Fruit fly (Drosophila melanogaster) Kc167 (cell line): ENCODE measurements around the gene CG45691.

Experiments used
- Myc ChIP-seq: fragments of >200 bp; optimal IDR thresholded peaks from 2 replicates; lab custom pipeline; 2017; ENCODE audit warnings: missing external identifiers
- Sin3A ChIP-seq: fragments of >200 bp; optimal IDR thresholded peaks from 2 replicates; lab custom pipeline; 2018; ENCODE audit warnings: missing external identifiers
- h ChIP-seq: fragments of >200 bp; optimal IDR thresholded peaks from 3 replicates; lab custom pipeline; 2018; ENCODE audit warnings: missing external identifiers
- insv ChIP-seq: fragments of >200 bp; optimal IDR thresholded peaks from 3 replicates; lab custom pipeline; 2018; ENCODE audit warnings: missing external identifiers
- psq ChIP-seq: fragments of >200 bp; optimal IDR thresholded peaks from 2 replicates; lab custom pipeline; 2017; ENCODE audit warnings: missing external identifiers
- ttk ChIP-seq: sonication (Bioruptor generic); optimal IDR thresholded peaks from 2 replicates; lab custom pipeline; 2017; ENCODE audit warnings: missing external identifiers

CG45691 gene

DNA sequence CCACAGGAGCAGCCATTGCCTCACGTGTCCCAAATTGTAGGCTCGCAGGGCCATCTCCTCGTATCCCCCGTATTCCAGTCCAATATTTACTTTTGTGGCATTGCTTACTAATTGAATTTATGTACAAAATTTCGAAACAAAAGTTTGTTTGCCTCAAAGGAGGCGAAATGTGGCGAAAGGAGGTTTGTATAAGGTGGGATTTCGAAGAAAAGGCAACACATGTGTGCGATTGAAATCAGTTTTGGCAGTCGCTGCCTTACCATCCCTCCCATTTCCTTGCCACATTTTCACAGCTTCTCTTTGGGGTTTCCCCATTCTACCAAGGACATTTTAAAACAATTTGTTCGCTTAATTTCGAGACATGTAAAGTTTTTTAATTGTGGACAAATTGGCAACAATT lies at the start of gene CG45691:
Gene CG45691, minus strand, starts transcription at position 101 of the 400 bp plus-strand sequence.
- TF ChIP-seq Sin3A (lab: Kevin White, UChicago) (no peak), h (lab: Kevin White, UChicago) (no peak), psq (lab: Kevin White, UChicago) (no peak)

DNA sequence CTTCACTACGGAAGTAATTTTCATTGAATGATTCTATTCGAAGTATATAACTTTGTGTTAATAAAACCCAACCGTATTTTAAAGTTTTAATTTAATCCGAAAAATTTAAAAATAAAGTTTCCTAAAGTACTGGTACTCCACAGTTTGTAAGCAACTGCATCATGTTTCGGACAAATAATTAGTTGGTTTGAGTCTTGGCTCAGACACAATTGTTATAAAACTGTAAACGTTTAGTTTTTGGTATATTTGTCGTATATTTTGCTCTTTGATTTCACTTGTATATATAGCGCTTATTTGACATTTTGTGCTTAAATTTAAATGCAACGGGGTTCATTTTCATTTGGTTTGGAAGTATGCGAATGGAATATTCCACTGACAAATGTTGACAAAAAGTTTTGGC lies 48.0 kb upstream of the CG45691 start:
- TF ChIP-seq Sin3A (lab: Kevin White, UChicago) = no peak
- no peak for TF ChIP-seq ttk (lab: Kevin White, UChicago)
- TF ChIP-seq h (lab: Kevin White, UChicago) = no peak
- no peak for TF ChIP-seq insv
- no peak for TF ChIP-seq Myc (lab: Kevin White, UChicago)
- TF ChIP-seq psq (lab: Kevin White, UChicago) = no peak

DNA sequence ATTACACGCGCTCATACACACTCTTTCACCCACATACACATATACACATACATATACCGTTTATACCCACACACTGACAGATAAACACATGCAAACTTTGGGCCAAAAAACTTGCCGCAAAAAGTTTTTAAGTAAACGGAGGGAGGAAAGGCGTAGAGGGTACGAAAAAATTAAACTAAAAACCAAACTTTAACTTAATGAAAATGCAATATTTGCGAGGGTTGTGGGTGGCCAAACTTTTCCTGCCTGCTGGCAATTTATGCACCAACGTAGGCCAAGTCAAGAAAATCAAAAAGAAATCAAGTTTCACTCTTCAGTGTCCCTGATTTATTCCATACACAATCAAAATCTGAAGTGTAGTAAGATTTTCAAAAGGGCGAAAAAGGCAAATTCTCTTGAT lies 42.7 kb upstream of the CG45691 start, which contains the start of gene CG31804:
Gene CG31804, plus strand, starts transcription at position 301 of the 400 bp plus-strand sequence.
- no peak for TF ChIP-seq insv
- no peak for TF ChIP-seq Myc (lab: Kevin White, UChicago)
- no peak for TF ChIP-seq ttk (lab: Kevin White, UChicago)
- TF ChIP-seq Sin3A (lab: Kevin White, UChicago) = no peak

dm6 chr2L:17311720-17312119 lies 8.8 kb downstream of the CG45691 start, which contains the start of gene CG34170:
Gene CG34170, minus strand, starts transcription at chr2L:17311820.
- no peak for TF ChIP-seq h (lab: Kevin White, UChicago)
- no peak for TF ChIP-seq insv
- no peak for TF ChIP-seq Myc (lab: Kevin White, UChicago)
- no peak for TF ChIP-seq ttk (lab: Kevin White, UChicago)
- TF ChIP-seq Sin3A (lab: Kevin White, UChicago) = no peak
- no peak for TF ChIP-seq psq (lab: Kevin White, UChicago)

- no peak for TF ChIP-seq Sin3A (lab: Kevin White, UChicago)
- TF ChIP-seq ttk (lab: Kevin White, UChicago) = no peak
- TF ChIP-seq psq (lab: Kevin White, UChicago) = no peak
- no peak for TF ChIP-seq h (lab: Kevin White, UChicago)
- no peak for TF ChIP-seq insv
- TF ChIP-seq Myc (lab: Kevin White, UChicago) = no peak
These were observed 28.4 kb downstream of the CG45691 start, which contains the start of gene CG6380 for dm6 chr2L:17292102-17292501. Gene CG6380, minus strand, starts transcription at chr2L:17292202.

DNA sequence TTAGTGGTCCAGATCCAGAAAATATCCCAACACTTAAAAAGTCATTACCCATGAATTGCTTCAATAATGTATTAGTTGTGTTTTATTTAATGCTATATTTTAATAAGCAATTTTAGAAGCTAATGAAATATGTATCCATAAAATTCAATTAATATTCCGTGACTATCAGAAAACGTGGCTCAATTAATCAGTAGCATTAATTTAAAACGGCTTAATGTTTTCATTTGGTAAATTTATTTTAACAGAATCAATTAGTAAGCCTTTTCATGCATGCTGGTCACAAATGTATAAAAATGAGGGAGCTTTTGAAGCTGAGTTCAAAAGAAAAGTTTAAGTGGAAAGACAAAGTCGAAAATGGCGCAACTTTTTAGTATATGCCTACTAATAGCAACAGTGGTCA lies 34.6 kb downstream of the CG45691 start, which contains the start of gene CG15140:
Gene CG15140, plus strand, starts transcription at position 301 of the 400 bp plus-strand sequence.
- TF ChIP-seq h (lab: Kevin White, UChicago) = no peak
